Fruit fly (Drosophila melanogaster): ENCODE data around the gene CG43703.
A peak's percentile ranks its signal among the peaks of the same experiment; 100 is the strongest.

The CG43703 gene

dm6 chr2L:3754835-3755547, 10.3 kb upstream of the CG43703 start (continued):
- TF ChIP-seq Rfx (GFP tag; IDR thresholded peaks at IDR 0.05) (peak; percentile 62), Gug (GFP tag; IDR thresholded peaks at IDR 0.05) (no peak), CG8924 (tag; optimal IDR thresholded peaks at IDR 0.05) (peak; percentile 43), danr (GFP tag; IDR thresholded peaks at IDR 0.05) (no peak), CG12769 (tag; optimal IDR thresholded peaks at IDR 0.05) (no peak), CG15514 (GFP tag; optimal IDR thresholded peaks at IDR 0.05) (peak; percentile 45), CG15269 (tag; optimal IDR thresholded peaks at IDR 0.05) (peak; percentile 54), Xrp1 (GFP tag; IDR thresholded peaks at IDR 0.05) (peak; percentile 42; the same call in 1 of the 2 replicates), abd-A (tag; optimal IDR thresholded peaks at IDR 0.05) (no peak), ems (GFP tag; optimal IDR thresholded peaks at IDR 0.05) (no peak), lmd (GFP tag; IDR thresholded peaks at IDR 0.05) (peak; percentile 25; the same call in 1 of the 2 replicates), ci (GFP tag; IDR thresholded peaks at IDR 0.05) (peak; percentile 38; the same call in 1 of the 3 replicates), phol (tag; optimal IDR thresholded peaks at IDR 0.05) (peak; percentile 7), CG3995 (GFP tag; optimal IDR thresholded peaks at IDR 0.05) (no peak), CG10366 (GFP tag; IDR thresholded peaks at IDR 0.05) (0 out of 2 replicates have a peak, but pooled peaks have one; percentile 7), C15 (GFP tag; IDR thresholded peaks at IDR 0.05) (no peak), Adf1 (GFP tag; IDR thresholded peaks at IDR 0.05) (peak; percentile 40; the same call in 1 of the 2 replicates), cwo (GFP tag; optimal IDR thresholded peaks at IDR 0.05) (peak; percentile 50), Usf (GFP tag; optimal IDR thresholded peaks at IDR 0.05) (no peak), NfI (GFP tag; optimal IDR thresholded peaks at IDR 0.05) (peak; percentile 34), Camta (GFP tag; optimal IDR thresholded peaks at IDR 0.05) (no peak)

- TF ChIP-seq HLH3B (GFP tag; IDR thresholded peaks at IDR 0.05) (no peak), grau (tag; optimal IDR thresholded peaks at IDR 0.05) (no peak), Deaf1 (tag; optimal IDR thresholded peaks at IDR 0.05) (peak; percentile 55), pan (optimal IDR thresholded peaks at IDR 0.05) (no peak), pan (GFP tag; optimal IDR thresholded peaks at IDR 0.05 in 1 of 2, IDR thresholded peaks at IDR 0.05 in 1 of 2) (peak in 1 of 2 experiments; percentile 13), Adf1 (GFP tag; IDR thresholded peaks at IDR 0.05) (peak; percentile 26; the same call in 1 of the 2 replicates), bsh (GFP tag; optimal IDR thresholded peaks at IDR 0.05) (no peak), insv (GFP tag; optimal IDR thresholded peaks at IDR 0.05) (no peak), CG10267 (tag; optimal IDR thresholded peaks at IDR 0.05) (no peak), croc (GFP tag; conservative IDR thresholded peaks at IDR 0.05) (no peak), CG33213 (GFP tag; optimal IDR thresholded peaks at IDR 0.05) (no peak), ftz-f1 (GFP tag; optimal IDR thresholded peaks at IDR 0.05) (no peak), CG3163 (GFP tag; optimal IDR thresholded peaks at IDR 0.05) (peak; percentile 64), cwo (GFP tag; optimal IDR thresholded peaks at IDR 0.05) (no peak), CG13894 (tag; optimal IDR thresholded peaks at IDR 0.05) (peak; percentile 37), chinmo (GFP tag; IDR thresholded peaks at IDR 0.05; ENCODE audit: partially characterized antibody) (0 out of 4 replicates have a peak, but pooled peaks have one; percentile 69), CG4360 (GFP tag; IDR thresholded peaks at IDR 0.05) (no peak), CG9932 (GFP tag; IDR thresholded peaks at IDR 0.05) (no peak), CG4854 (GFP tag; optimal IDR thresholded peaks at IDR 0.05) (no peak), CTCF (GFP tag; optimal IDR thresholded peaks at IDR 0.05) (no peak), CG13424 (tag; optimal IDR thresholded peaks at IDR 0.05) (no peak), dm (GFP tag; optimal IDR thresholded peaks at IDR 0.05) (no peak), Aef1 (GFP tag; IDR thresholded peaks at IDR 0.05) (no peak), CG12104 (GFP tag; optimal IDR thresholded peaks at IDR 0.05) (no peak), bowl (GFP tag; IDR thresholded peaks at IDR 0.05) (0 out of 2 replicates have a peak, but pooled peaks have one; percentile 4), CG15269 (tag; optimal IDR thresholded peaks at IDR 0.05) (no peak), gce (GFP tag; IDR thresholded peaks at IDR 0.05) (no peak), slbo (GFP tag; IDR thresholded peaks at IDR 0.05) (no peak), Drgx (GFP tag; IDR thresholded peaks at IDR 0.05) (no peak), ro (GFP tag; IDR thresholded peaks at IDR 0.05) (no peak), pum (GFP tag; optimal IDR thresholded peaks at IDR 0.05) (no peak), MTF-1 (GFP tag; optimal IDR thresholded peaks at IDR 0.05; ENCODE audit: borderline replicate concordance) (no peak)
These were observed 8.4 kb upstream of the CG43703 start, which contains the start of gene CG43707 for dm6 chr2L:3756831-3757351. TSS of gene CG43707 (plus strand) at chr2L:3757256.

Measured in whole organism, embryonic.